Worm (Caenorhabditis elegans) whole organism, L2 larva: ENCODE results near the gene clec-38.

Experiments used
- F13H6.1 ChIP-seq: sonication (generic microtip); optimal IDR thresholded peaks from 2 replicates; lab custom pipeline; 2016; ENCODE audit warnings: missing genetic modification characterization, missing compliant biosample characterization
- ZK546.5 ChIP-seq: sonication (generic microtip); optimal IDR thresholded peaks from 2 replicates; lab custom pipeline; 2017; ENCODE audit warnings: missing biosample characterization, missing genetic modification characterization
- alr-1 ChIP-seq: fragments of 150-350 bp; optimal IDR thresholded peaks from 2 replicates; lab custom pipeline; 2014; ENCODE audit warnings: missing biosample characterization, missing genetic modification characterization
- aly-2 ChIP-seq: fragments of 150-350 bp; optimal IDR thresholded peaks from 2 replicates; lab custom pipeline; 2014; ENCODE audit warnings: missing biosample characterization, missing genetic modification characterization
- ama-1 ChIP-seq: fragments of 150-350 bp; optimal IDR thresholded peaks from 2 replicates; lab custom pipeline; 2018; ENCODE audit warnings: inconsistent platforms
- blmp-1 ChIP-seq: sonication (generic microtip); optimal IDR thresholded peaks from 2 replicates; lab custom pipeline; 2017; ENCODE audit warnings: missing genetic modification characterization, mild to moderate bottlenecking, missing compliant biosample characterization, antibody characterized with exemption, moderate library complexity; ENCODE audit not compliant: insufficient read depth
- ceh-82 ChIP-seq: fragments of 150-350 bp; optimal IDR thresholded peaks from 2 replicates; lab custom pipeline; 2014; ENCODE audit warnings: missing biosample characterization, missing genetic modification characterization
- crh-2 ChIP-seq: sonication (generic microtip); optimal IDR thresholded peaks from 2 replicates; lab custom pipeline; 2017; ENCODE audit warnings: missing biosample characterization, missing genetic modification characterization
- dmd-4 ChIP-seq: sonication (generic microtip); optimal IDR thresholded peaks from 2 replicates; lab custom pipeline; 2017; ENCODE audit warnings: missing biosample characterization, missing genetic modification characterization
- elt-3 ChIP-seq: sonication (generic microtip); optimal IDR thresholded peaks from 2 replicates; lab custom pipeline; 2017; ENCODE audit warnings: missing biosample characterization, missing genetic modification characterization
- lin-11 ChIP-seq: fragments of 150-350 bp; sonication (generic microtip); optimal IDR thresholded peaks from 2 replicates; lab custom pipeline; 2014; ENCODE audit warnings: missing biosample characterization, missing genetic modification characterization, inconsistent platforms, mixed read lengths
- lin-13 ChIP-seq: fragments of 150-350 bp; optimal IDR thresholded peaks from 2 replicates; lab custom pipeline; 2014; ENCODE audit warnings: missing biosample characterization, missing genetic modification reagents, missing genetic modification characterization
- lin-39 ChIP-seq: fragments of 150-350 bp; optimal IDR thresholded peaks from 2 replicates; lab custom pipeline; 2014; ENCODE audit warnings: missing biosample characterization, missing genetic modification reagents, missing genetic modification characterization
- lsy-2 ChIP-seq, 2 experiments: fragments of 150-350 bp in 1 of 2; sonication (generic microtip) in 1 of 2; optimal IDR thresholded peaks; 2 replicates each; lab custom pipeline; 2014 to 2017; ENCODE audit warnings: missing biosample characterization in 2 of 2, missing genetic modification characterization in 2 of 2
- mab-5 ChIP-seq: fragments of 150-350 bp; optimal IDR thresholded peaks from 2 replicates; lab custom pipeline; 2014; ENCODE audit warnings: missing biosample characterization, missing genetic modification characterization
- mdl-1 ChIP-seq, 2 experiments: fragments of 150-350 bp in 1 of 2; sonication (generic microtip) in 1 of 2; optimal IDR thresholded peaks; 2 replicates each; lab custom pipeline; 2017; ENCODE audit warnings: missing biosample characterization in 2 of 2, missing genetic modification characterization in 2 of 2
- nhr-10 ChIP-seq: sonication (generic microtip); optimal IDR thresholded peaks from 2 replicates; lab custom pipeline; 2017; ENCODE audit warnings: missing biosample characterization, missing genetic modification characterization
- nhr-11 ChIP-seq: fragments of 150-350 bp; optimal IDR thresholded peaks from 2 replicates; lab custom pipeline; 2014; ENCODE audit warnings: missing biosample characterization, missing genetic modification characterization
- nhr-12 ChIP-seq: fragments of 150-350 bp; optimal IDR thresholded peaks from 2 replicates; lab custom pipeline; 2014; ENCODE audit warnings: missing biosample characterization, missing genetic modification characterization
- nhr-129 ChIP-seq: fragments of 150-350 bp; optimal IDR thresholded peaks from 2 replicates; lab custom pipeline; 2014; ENCODE audit warnings: missing biosample characterization, missing genetic modification characterization
- nhr-21 ChIP-seq: fragments of 150-350 bp; optimal IDR thresholded peaks from 2 replicates; lab custom pipeline; 2014; ENCODE audit warnings: missing biosample characterization, missing genetic modification characterization
- nhr-23 ChIP-seq: fragments of 150-350 bp; optimal IDR thresholded peaks from 2 replicates; lab custom pipeline; 2014; ENCODE audit warnings: missing biosample characterization, missing genetic modification reagents, missing genetic modification characterization
- nhr-237 ChIP-seq: fragments of 150-350 bp; optimal IDR thresholded peaks from 2 replicates; lab custom pipeline; 2014; ENCODE audit warnings: missing biosample characterization, missing genetic modification characterization
- nhr-25 ChIP-seq: fragments of 150-350 bp; sonication (generic microtip); optimal IDR thresholded peaks from 3 replicates; lab custom pipeline; 2014; ENCODE audit warnings: missing biosample characterization, missing genetic modification characterization
- nhr-6 ChIP-seq: fragments of 150-350 bp; optimal IDR thresholded peaks from 2 replicates; lab custom pipeline; 2014; ENCODE audit warnings: missing biosample characterization, missing genetic modification characterization
- nhr-77 ChIP-seq: fragments of 150-350 bp; optimal IDR thresholded peaks from 2 replicates; lab custom pipeline; 2014; ENCODE audit warnings: missing biosample characterization, missing genetic modification characterization
- peb-1 ChIP-seq: fragments of 150-350 bp; optimal IDR thresholded peaks from 2 replicates; lab custom pipeline; 2014; ENCODE audit warnings: missing biosample characterization, missing genetic modification characterization
- sem-4 ChIP-seq: fragments of 150-350 bp; optimal IDR thresholded peaks from 2 replicates; lab custom pipeline; 2014; ENCODE audit warnings: missing biosample characterization, missing genetic modification reagents, missing genetic modification characterization
- skn-1 ChIP-seq: sonication (generic microtip); optimal IDR thresholded peaks from 2 replicates; lab custom pipeline; 2017; ENCODE audit warnings: missing biosample characterization, missing genetic modification characterization
- sma-3 ChIP-seq: sonication (generic microtip); optimal IDR thresholded peaks from 2 replicates; lab custom pipeline; 2016; ENCODE audit warnings: missing genetic modification reagents, missing genetic modification characterization, missing compliant biosample characterization
- snpc-4 ChIP-seq: fragments of 150-350 bp; optimal IDR thresholded peaks from 2 replicates; lab custom pipeline; 2014; ENCODE audit warnings: missing biosample characterization, missing genetic modification characterization
- unc-62 ChIP-seq: fragments of 150-350 bp; optimal IDR thresholded peaks from 2 replicates; lab custom pipeline; 2014; ENCODE audit warnings: missing biosample characterization, missing genetic modification reagents, missing genetic modification characterization
- ztf-1 ChIP-seq: fragments of 200-800 bp; sonication (Bioruptor generic); conservative IDR thresholded peaks from 2 replicates; pipeline ENCODE4 v1.3.6; 2022; ENCODE audit warnings: missing genetic modification characterization, missing compliant biosample characterization
- ztf-11 ChIP-seq: sonication (generic microtip); optimal IDR thresholded peaks from 2 replicates; lab custom pipeline; 2017; ENCODE audit warnings: missing biosample characterization, missing genetic modification characterization
- ztf-4 ChIP-seq: fragments of 150-350 bp; optimal IDR thresholded peaks from 2 replicates; lab custom pipeline; 2014; ENCODE audit warnings: missing biosample characterization, missing genetic modification characterization

The clec-38 gene

ce11 chrV:16694538-16694937 is 40.9 kb downstream of the clec-38 start, which contains the start of gene srz-101:
Gene srz-101, plus strand, starts transcription at chrV:16694838.
- TF ChIP-seq lin-39 (tag; lab: Kevin White, UChicago) (no peak), nhr-6 (tag; lab: Kevin White, UChicago) (no peak), peb-1 (tag; lab: Kevin White, UChicago) (no peak), F13H6.1 (tag; lab: Kevin White, UChicago) (no peak), skn-1 (tag; lab: Kevin White, UChicago) (no peak), nhr-77 (tag; lab: Kevin White, UChicago) (no peak), crh-2 (no peak), lin-11 (tag; lab: Kevin White, UChicago) (no peak), ztf-4 (tag; lab: Kevin White, UChicago) (no peak), nhr-237 (tag; lab: Kevin White, UChicago) (no peak), lin-13 (GFP tag; lab: Kevin White, UChicago) (no peak), nhr-10 (tag; lab: Kevin White, UChicago) (no peak), sem-4 (tag; lab: Kevin White, UChicago) (no peak)
- TF ChIP-seq, all 48 proteins: peak for 0

- no peak for TF ChIP-seq peb-1 (tag; lab: Kevin White, UChicago)
- no peak for TF ChIP-seq nhr-23 (tag; lab: Kevin White, UChicago)
- TF ChIP-seq nhr-25 (tag; lab: Kevin White, UChicago): no peak
- TF ChIP-seq ztf-11 (tag; lab: Kevin White, UChicago): no peak
- TF ChIP-seq unc-62 (GFP tag; lab: Kevin White, UChicago): no peak
- TF ChIP-seq nhr-12: no peak
- TF ChIP-seq snpc-4: no peak
- TF ChIP-seq nhr-77 (tag; lab: Kevin White, UChicago): no peak
- TF ChIP-seq nhr-21 (tag; lab: Kevin White, UChicago): no peak
- no peak for TF ChIP-seq nhr-11
- TF ChIP-seq mab-5 (tag; lab: Kevin White, UChicago): no peak
- TF ChIP-seq ceh-82 (tag; lab: Kevin White, UChicago): no peak
- TF ChIP-seq aly-2 (tag; lab: Kevin White, UChicago): no peak
- no peak for TF ChIP-seq lsy-2 (tag; optimal IDR thresholded peaks at IDR 0.05; lab: Kevin White, UChicago)
- no peak for TF ChIP-seq ztf-4 (tag; lab: Kevin White, UChicago)
- no peak for TF ChIP-seq blmp-1 (tag; lab: Kevin White, UChicago)
- no peak for TF ChIP-seq skn-1 (tag; lab: Kevin White, UChicago)
Observed at ce11 chrV:16693732-16694131, 41.7 kb downstream of the clec-38 start, which contains the start of gene srw-42. Gene srw-42, minus strand, starts transcription at chrV:16693832.

- TF ChIP-seq sma-3: no peak
- TF ChIP-seq crh-2: no peak
- TF ChIP-seq nhr-129: no peak
- no peak for TF ChIP-seq elt-3 (tag; lab: Kevin White, UChicago)
- no peak for TF ChIP-seq lin-13 (GFP tag; lab: Kevin White, UChicago)
- no peak for TF ChIP-seq skn-1 (tag; lab: Kevin White, UChicago)
- TF ChIP-seq blmp-1 (tag; lab: Kevin White, UChicago): no peak
- no peak for TF ChIP-seq mdl-1 (tag; optimal IDR thresholded peaks at IDR 0.05; lab: Kevin White, UChicago)
- no peak for TF ChIP-seq ztf-1 (GFP tag; lab: Robert Waterston, UW)
Observed at ce11 chrV:16692988-16693387, 42.4 kb downstream of the clec-38 start.

- TF ChIP-seq alr-1 (tag; lab: Kevin White, UChicago): no peak
- TF ChIP-seq mab-5 (tag; lab: Kevin White, UChicago): no peak
- no peak for TF ChIP-seq ama-1
- no peak for TF ChIP-seq nhr-237 (tag; lab: Kevin White, UChicago)
- no peak for TF ChIP-seq crh-2
- TF ChIP-seq ztf-1 (GFP tag; lab: Robert Waterston, UW): no peak
- no peak for TF ChIP-seq skn-1 (tag; lab: Kevin White, UChicago)
- TF ChIP-seq lin-39 (tag; lab: Kevin White, UChicago): no peak
- TF ChIP-seq F13H6.1 (tag; lab: Kevin White, UChicago): no peak
- TF ChIP-seq dmd-4 (tag; lab: Kevin White, UChicago): no peak
- no peak for TF ChIP-seq nhr-25 (tag; lab: Kevin White, UChicago)
- no peak for TF ChIP-seq ZK546.5 (tag; lab: Kevin White, UChicago)
- no peak for TF ChIP-seq nhr-77 (tag; lab: Kevin White, UChicago)
- TF ChIP-seq, all 48 proteins: peak for 0
Observed at ce11 chrV:16687227-16687626, 48.2 kb downstream of the clec-38 start, which contains the start of gene srz-102. Gene srz-102, plus strand, starts transcription at chrV:16687527.
